Worm (Caenorhabditis elegans) whole organism, L1 larva: ENCODE results near the gene str-231.
A peak's percentile ranks its signal among the peaks of the same experiment; 100 is the strongest.

Experiments
- C04F5.9 ChIP-seq: sonication (generic microtip); optimal IDR thresholded peaks from 2 replicates; lab custom pipeline; 2016; ENCODE audit warnings: missing genetic modification characterization, missing compliant biosample characterization
- C16A3.4 ChIP-seq: fragments of 150-350 bp; optimal IDR thresholded peaks from 2 replicates; lab custom pipeline; 2014; ENCODE audit warnings: missing biosample characterization, missing genetic modification characterization
- ama-1 ChIP-seq: fragments of 150-350 bp; optimal IDR thresholded peaks from 2 replicates; lab custom pipeline; 2014
- ceh-63 ChIP-seq: fragments of 200-800 bp; sonication (Bioruptor generic); optimal IDR thresholded peaks from 2 replicates; lab custom pipeline; 2018; ENCODE audit warnings: mild to moderate bottlenecking, missing genetic modification characterization, missing compliant biosample characterization
- ceh-8 ChIP-seq: fragments of 200-800 bp; sonication (Bioruptor generic); optimal IDR thresholded peaks from 2 replicates; lab custom pipeline; 2018; ENCODE audit warnings: mild to moderate bottlenecking, missing genetic modification characterization, moderate library complexity, missing compliant biosample characterization
- ceh-82 ChIP-seq, 3 experiments: fragments of 150-350 bp in 1 of 3; sonication (generic microtip) in 2 of 3; optimal IDR thresholded peaks; 2 replicates each; lab custom pipeline; 2014 to 2017; ENCODE audit warnings: missing biosample characterization in 3 of 3, missing genetic modification characterization in 3 of 3
- dpl-1 ChIP-seq, 3 experiments: fragments of 150-350 bp in 2 of 3; sonication (generic microtip) in 1 of 3; optimal IDR thresholded peaks; 2 replicates each; lab custom pipeline; 2014 to 2017; ENCODE audit warnings: missing biosample characterization in 3 of 3, missing genetic modification characterization in 3 of 3, missing genetic modification reagents in 3 of 3
- efl-1 ChIP-seq, 4 experiments: fragments of 150-350 bp; optimal IDR thresholded peaks in 3 of 4; peaks in 1 of 4; 1 replicate in 1 of 4; 2 replicates in 3 of 4; lab custom pipeline; 2014; ENCODE audit warnings: missing biosample characterization in 2 of 4, missing genetic modification characterization in 2 of 4, missing genetic modification reagents in 2 of 4
- egl-13 ChIP-seq: sonication (generic microtip); optimal IDR thresholded peaks from 2 replicates; lab custom pipeline; 2016; ENCODE audit warnings: missing genotype, missing genetic modification reagents, missing genetic modification characterization, missing compliant biosample characterization
- elt-2 ChIP-seq: sonication (generic microtip); optimal IDR thresholded peaks from 2 replicates; lab custom pipeline; 2016; ENCODE audit warnings: missing genetic modification characterization, mild to moderate bottlenecking, inconsistent platforms, missing compliant biosample characterization, missing genetic modification reagents
- ets-5 ChIP-seq: fragments of 200-800 bp; sonication (Bioruptor generic); IDR thresholded peaks from 2 replicates; pipeline ENCODE4 v1.3.6; 2022; ENCODE audit warnings: missing genetic modification characterization, missing compliant biosample characterization
- fkh-10 ChIP-seq: sonication (generic microtip); optimal IDR thresholded peaks from 2 replicates; lab custom pipeline; 2017; ENCODE audit warnings: missing biosample characterization, missing genetic modification reagents, missing genetic modification characterization
- fkh-4 ChIP-seq: sonication (generic microtip); optimal IDR thresholded peaks from 2 replicates; lab custom pipeline; 2016; ENCODE audit warnings: missing compliant biosample characterization, missing genetic modification characterization, borderline replicate concordance
- fkh-8 ChIP-seq: sonication (generic microtip); optimal IDR thresholded peaks from 2 replicates; lab custom pipeline; 2016; ENCODE audit warnings: mild to moderate bottlenecking, missing genetic modification characterization, missing compliant biosample characterization
- fos-1 ChIP-seq: fragments of 150-350 bp; optimal IDR thresholded peaks from 2 replicates; lab custom pipeline; 2014; ENCODE audit warnings: missing biosample characterization, missing genetic modification characterization
- hlh-4 ChIP-seq: sonication (generic microtip); optimal IDR thresholded peaks from 2 replicates; lab custom pipeline; 2016; ENCODE audit warnings: mild to moderate bottlenecking, missing genetic modification characterization, missing compliant biosample characterization
- hpl-2 ChIP-seq: fragments of 150-350 bp; optimal IDR thresholded peaks from 2 replicates; lab custom pipeline; 2014; ENCODE audit warnings: missing biosample characterization, missing genetic modification reagents, missing genetic modification characterization
- isw-1 ChIP-seq: fragments of 200-800 bp; sonication (Bioruptor generic); IDR thresholded peaks from 2 replicates; pipeline ENCODE4 v1.3.6; 2022; ENCODE audit warnings: missing genetic modification characterization, missing compliant biosample characterization
- lin-35 ChIP-seq, 2 experiments: fragments of 150-350 bp; optimal IDR thresholded peaks; 2 replicates each; lab custom pipeline; 2014; ENCODE audit warnings: missing biosample characterization in 2 of 2, missing genetic modification characterization in 2 of 2, missing genetic modification reagents in 2 of 2
- mab-9 ChIP-seq: fragments of 200-800 bp; sonication (Bioruptor generic); IDR thresholded peaks from 2 replicates; pipeline ENCODE4 v1.3.6; 2022; ENCODE audit warnings: missing genetic modification reagents, missing genetic modification characterization, missing compliant biosample characterization
- mep-1 ChIP-seq: fragments of 150-350 bp; optimal IDR thresholded peaks from 2 replicates; lab custom pipeline; 2014; ENCODE audit warnings: missing biosample characterization, missing genetic modification characterization
- nhr-12 ChIP-seq: sonication (generic microtip); optimal IDR thresholded peaks from 2 replicates; lab custom pipeline; 2017; ENCODE audit warnings: missing biosample characterization, missing genetic modification characterization
- nhr-20 ChIP-seq: sonication (generic microtip); optimal IDR thresholded peaks from 2 replicates; lab custom pipeline; 2016; ENCODE audit warnings: mild to moderate bottlenecking, missing genetic modification characterization, missing compliant biosample characterization
- nhr-76 ChIP-seq: sonication (generic microtip); optimal IDR thresholded peaks from 2 replicates; lab custom pipeline; 2017; ENCODE audit warnings: missing biosample characterization, missing genetic modification characterization
- nhr-84 ChIP-seq: sonication (generic microtip); optimal IDR thresholded peaks from 2 replicates; lab custom pipeline; 2017; ENCODE audit warnings: missing biosample characterization, missing genetic modification characterization
- pag-3 ChIP-seq: sonication (generic microtip); optimal IDR thresholded peaks from 2 replicates; lab custom pipeline; 2017; ENCODE audit warnings: missing genetic modification characterization, mild to moderate bottlenecking, missing compliant biosample characterization, antibody characterized with exemption, borderline replicate concordance; ENCODE audit not compliant: insufficient read depth
- rnt-1 ChIP-seq: sonication (generic microtip); optimal IDR thresholded peaks from 2 replicates; lab custom pipeline; 2016; ENCODE audit warnings: mild to moderate bottlenecking, missing genetic modification characterization, moderate library complexity, missing compliant biosample characterization
- skn-1 ChIP-seq: fragments of 150-350 bp; optimal IDR thresholded peaks from 2 replicates; lab custom pipeline; 2014; ENCODE audit warnings: missing biosample characterization, missing genetic modification characterization
- sup-37 ChIP-seq: fragments of 200-800 bp; sonication (Bioruptor generic); optimal IDR thresholded peaks from 2 replicates; lab custom pipeline; 2018; ENCODE audit warnings: mild to moderate bottlenecking, missing genetic modification characterization, missing compliant biosample characterization
- unc-30 ChIP-seq: sonication (generic microtip); optimal IDR thresholded peaks from 2 replicates; lab custom pipeline; 2017; ENCODE audit warnings: missing biosample characterization, missing genetic modification characterization
- unc-86 ChIP-seq: sonication (generic microtip); optimal IDR thresholded peaks from 2 replicates; lab custom pipeline; 2016; ENCODE audit warnings: missing genetic modification characterization, missing compliant biosample characterization
- unc-98 ChIP-seq: fragments of 200-800 bp; sonication (Bioruptor generic); IDR thresholded peaks from 2 replicates; pipeline ENCODE4 v1.3.6; 2022; ENCODE audit warnings: missing genetic modification characterization, missing compliant biosample characterization
- vab-15 ChIP-seq: sonication (generic microtip); optimal IDR thresholded peaks from 2 replicates; lab custom pipeline; 2017; ENCODE audit warnings: missing genotype, mild to moderate bottlenecking, missing genetic modification characterization, missing compliant biosample characterization
- xbp-1 ChIP-seq: sonication (generic microtip); optimal IDR thresholded peaks from 2 replicates; lab custom pipeline; 2016; ENCODE audit warnings: missing genetic modification characterization, missing compliant biosample characterization
- zag-1 ChIP-seq: fragments of 150-350 bp; optimal IDR thresholded peaks from 2 replicates; lab custom pipeline; 2014; ENCODE audit warnings: missing biosample characterization, missing genetic modification characterization
- zip-4 ChIP-seq: fragments of 200-800 bp; sonication (Bioruptor generic); optimal IDR thresholded peaks from 2 replicates; lab custom pipeline; 2018; ENCODE audit warnings: mild to moderate bottlenecking, missing genetic modification characterization, moderate library complexity, missing compliant biosample characterization
- ztf-11 ChIP-seq, 2 experiments: sonication (generic microtip); optimal IDR thresholded peaks; 2 replicates each; lab custom pipeline; 2016 to 2017; ENCODE audit warnings: missing genetic modification characterization in 2 of 2, missing biosample characterization in 1 of 2, missing compliant biosample characterization in 1 of 2
- ztf-4 ChIP-seq: fragments of 150-350 bp; optimal IDR thresholded peaks from 2 replicates; lab custom pipeline; 2014; ENCODE audit warnings: missing biosample characterization, missing genetic modification characterization

str-231 gene

DNA sequence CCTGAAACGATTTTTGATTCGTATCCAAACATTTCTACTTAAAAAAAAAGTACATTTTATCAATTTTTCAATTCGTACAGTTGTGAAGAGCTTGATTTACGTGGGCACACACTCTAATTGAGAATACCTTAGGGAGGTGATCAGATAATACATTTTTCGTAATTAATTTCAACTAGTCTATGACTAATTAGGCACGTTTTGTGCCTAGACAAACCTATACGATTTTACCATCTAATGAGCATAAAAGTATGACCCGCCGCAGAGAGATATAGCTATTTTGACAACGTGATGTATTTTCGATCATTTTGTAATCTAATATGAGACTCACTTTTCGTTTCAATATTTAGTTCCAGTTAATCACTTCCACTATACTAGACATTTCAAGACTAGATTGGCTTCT is 9.6 kb upstream of the str-231 start:
- TF ChIP-seq hlh-4 (tag; lab: Kevin White, UChicago) (no peak), fkh-8 (no peak), dpl-1 (GFP tag; optimal IDR thresholded peaks at IDR 0.05; lab: Kevin White, UChicago) (no peak), elt-2 (tag; lab: Kevin White, UChicago) (no peak), ets-5 (no peak), fkh-10 (GFP tag; lab: Kevin White, UChicago) (no peak), rnt-1 (no peak), ceh-8 (GFP tag; lab: Kevin White, UChicago) (peak; percentile 66), unc-30 (tag; lab: Kevin White, UChicago) (no peak)

DNA sequence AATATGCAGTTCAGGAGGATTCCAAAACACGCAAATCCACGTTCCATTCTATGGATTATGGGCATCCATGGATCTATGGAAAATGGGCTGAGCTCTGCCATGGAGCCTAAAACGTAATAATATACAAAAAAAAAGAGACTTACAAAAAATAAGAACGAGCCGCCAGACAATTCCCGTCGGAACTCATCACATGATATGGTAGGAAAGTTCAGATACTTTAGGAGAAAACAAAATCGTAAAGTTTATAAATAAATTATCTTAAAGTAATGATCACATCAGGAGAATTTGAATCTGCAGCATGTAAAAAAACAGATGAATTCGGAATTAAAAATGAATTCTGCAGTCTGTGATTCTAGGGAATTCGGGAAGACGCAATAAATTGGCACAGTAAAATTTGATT is 8.2 kb upstream of the str-231 start, which contains the start of gene str-232:
Gene str-232 (minus strand): TSS at position 101 of the 400 bp plus-strand sequence.
- no peak for TF ChIP-seq ztf-4 (tag; lab: Kevin White, UChicago)
- no peak for TF ChIP-seq fkh-4 (tag; lab: Kevin White, UChicago)
- no peak for TF ChIP-seq xbp-1 (tag; lab: Kevin White, UChicago)
- TF ChIP-seq ztf-11 (tag; optimal IDR thresholded peaks at IDR 0.05; lab: Kevin White, UChicago): no peak
- TF ChIP-seq ceh-8 (GFP tag; lab: Kevin White, UChicago): no peak
- TF ChIP-seq unc-86 (tag; lab: Kevin White, UChicago): no peak
- TF ChIP-seq fos-1 (tag; lab: Kevin White, UChicago): no peak
- no peak for TF ChIP-seq C16A3.4 (tag; lab: Kevin White, UChicago)
- TF ChIP-seq lin-35 (GFP tag; optimal IDR thresholded peaks at IDR 0.05; lab: Kevin White, UChicago): no peak
- TF ChIP-seq nhr-76: no peak
- no peak for TF ChIP-seq dpl-1 (GFP tag; optimal IDR thresholded peaks at IDR 0.05; lab: Kevin White, UChicago)
- no peak for TF ChIP-seq isw-1 (GFP tag; lab: Robert Waterston, UW)
- TF ChIP-seq pag-3 (tag; lab: Kevin White, UChicago): no peak
- no peak for TF ChIP-seq ama-1
- TF ChIP-seq zip-4 (GFP tag; lab: Kevin White, UChicago): no peak
- TF ChIP-seq skn-1: no peak
- no peak for TF ChIP-seq zag-1 (tag; lab: Kevin White, UChicago)
- no peak for TF ChIP-seq vab-15 (tag; lab: Kevin White, UChicago)

DNA sequence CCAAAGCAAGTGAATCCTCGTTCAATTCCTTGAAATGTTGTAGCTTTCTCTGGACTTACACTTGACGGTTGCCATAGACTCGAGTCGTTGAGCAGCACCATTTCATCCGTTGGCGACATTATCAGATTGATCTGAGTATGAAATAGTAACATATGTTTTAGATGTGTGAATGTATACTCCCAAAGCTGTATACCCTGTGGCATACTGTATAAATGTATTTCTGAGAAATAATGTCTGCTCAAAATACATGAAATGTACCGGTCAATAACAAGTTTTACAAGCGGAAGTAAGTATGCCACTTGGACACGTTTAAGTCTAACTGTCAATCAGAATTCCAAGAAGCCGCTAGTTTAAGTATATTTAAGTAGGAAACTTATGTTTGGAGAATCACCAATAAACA is 2.2 kb upstream of the str-231 start, which contains the start of gene str-233:
Gene str-233 (minus strand): TSS at position 101 of the 400 bp plus-strand sequence.
- TF ChIP-seq unc-98 (no peak), zip-4 (GFP tag; lab: Kevin White, UChicago) (no peak), mep-1 (tag; lab: Kevin White, UChicago) (no peak), nhr-12 (tag; lab: Kevin White, UChicago) (no peak), mab-9 (GFP tag; lab: Robert Waterston, UW) (no peak), fkh-8 (no peak), nhr-20 (tag; lab: Kevin White, UChicago) (no peak), ztf-4 (tag; lab: Kevin White, UChicago) (no peak), ceh-82 (tag; optimal IDR thresholded peaks at IDR 0.05; lab: Kevin White, UChicago) (no peak), hpl-2 (GFP tag; lab: Kevin White, UChicago) (no peak), egl-13 (tag; lab: Kevin White, UChicago) (no peak), xbp-1 (tag; lab: Kevin White, UChicago) (no peak), ceh-63 (no peak), skn-1 (no peak), C04F5.9 (tag; lab: Kevin White, UChicago) (no peak), nhr-84 (no peak), sup-37 (GFP tag; lab: Kevin White, UChicago) (no peak)

DNA sequence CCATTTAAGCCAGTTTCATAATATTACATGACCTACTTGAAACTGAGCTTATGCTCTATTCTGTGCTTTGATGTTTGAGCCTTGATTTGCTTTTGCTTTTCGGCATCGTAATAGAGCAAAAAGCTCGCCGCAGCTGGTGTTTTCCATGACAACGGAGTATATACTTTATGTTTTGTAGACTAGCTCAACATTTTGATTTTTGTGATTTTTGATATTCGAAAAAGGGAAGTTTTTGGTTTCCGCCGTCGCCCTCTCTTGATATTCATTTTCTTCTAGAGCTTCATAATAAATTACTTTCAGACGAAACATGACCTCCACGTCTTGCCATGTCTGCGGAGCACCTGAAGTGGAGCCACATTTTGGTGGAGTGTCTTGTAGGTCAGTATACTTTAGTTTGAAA is 5.1 kb downstream of the str-231 start, which contains the start of gene nhr-63:
Gene nhr-63 (plus strand): TSS at position 301 of the 400 bp plus-strand sequence.
- TF ChIP-seq efl-1 (optimal IDR thresholded peaks at IDR 0.05; lab: Kevin White, UChicago): no peak
- TF ChIP-seq efl-1 (GFP tag; optimal IDR thresholded peaks at IDR 0.05 in 1 of 2; lab: Kevin White, UChicago): peak in 1 of 2 experiments; percentile 3
- no peak for TF ChIP-seq nhr-76
